Fruit fly (Drosophila melanogaster): ENCODE data around the gene CG11537.

The CG11537 gene

DNA sequence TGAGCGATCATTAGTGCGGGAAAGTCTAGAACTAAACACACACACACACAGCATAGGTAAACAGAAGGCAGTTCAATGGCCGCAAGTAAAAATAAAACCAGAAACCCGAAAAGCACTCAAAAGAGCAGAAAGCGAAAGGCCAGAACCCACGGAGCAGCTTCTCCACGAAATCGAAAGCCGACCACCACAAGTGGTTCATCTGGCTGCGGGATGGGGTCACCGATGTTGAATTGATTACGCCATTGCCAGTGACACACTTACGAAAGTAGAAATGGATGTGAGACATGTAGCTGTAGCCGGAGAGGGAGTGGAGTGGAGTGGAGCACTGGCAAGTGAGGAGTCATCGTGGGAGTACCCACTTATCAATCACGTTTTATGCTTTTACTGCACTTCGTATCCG, 1.8 kb downstream of the CG11537 start (continued):
- TF ChIP-seq dmrt11E (tag; optimal IDR thresholded peaks at IDR 0.05) (peak; percentile 1), crol (GFP tag; IDR thresholded peaks at IDR 0.05) (peak; percentile 53; the same call in 1 of the 2 replicates), Six4 (GFP tag; optimal IDR thresholded peaks at IDR 0.05) (no peak), Dfd (GFP tag; optimal IDR thresholded peaks at IDR 0.05) (no peak), esg (GFP tag; conservative IDR thresholded peaks at IDR 0.05) (no peak), lilli (GFP tag; optimal IDR thresholded peaks at IDR 0.05) (no peak), Kr (GFP tag; optimal IDR thresholded peaks at IDR 0.05) (no peak), CG11696 (GFP tag; IDR thresholded peaks at IDR 0.05) (no peak), CG10366 (GFP tag; IDR thresholded peaks at IDR 0.05) (no peak), Oaz (GFP tag; IDR thresholded peaks at IDR 0.05) (no peak), CG8089 (GFP tag; optimal IDR thresholded peaks at IDR 0.05) (no peak), CG3847 (GFP tag; IDR thresholded peaks at IDR 0.05) (0 out of 2 replicates have a peak, but pooled peaks have one; percentile 10), CG7556 (GFP tag; optimal IDR thresholded peaks at IDR 0.05) (no peak), tll (GFP tag; optimal IDR thresholded peaks at IDR 0.05) (no peak), CG2202 (tag; optimal IDR thresholded peaks at IDR 0.05) (peak; percentile 43), CG15073 (GFP tag; optimal IDR thresholded peaks at IDR 0.05) (no peak), CG14710 (tag; optimal IDR thresholded peaks at IDR 0.05) (peak; percentile 58), trh (GFP tag; optimal IDR thresholded peaks at IDR 0.05) (no peak), CG4820 (GFP tag; optimal IDR thresholded peaks at IDR 0.05) (no peak), D (optimal IDR thresholded peaks at IDR 0.05) (no peak), D (GFP tag; optimal IDR thresholded peaks at IDR 0.05) (no peak), dm (GFP tag; optimal IDR thresholded peaks at IDR 0.05) (no peak), ATbp (GFP tag; optimal IDR thresholded peaks at IDR 0.05) (no peak), CG17359 (tag; optimal IDR thresholded peaks at IDR 0.05) (no peak), shn (GFP tag; optimal IDR thresholded peaks at IDR 0.05) (no peak), ftz-f1 (GFP tag; optimal IDR thresholded peaks at IDR 0.05) (no peak), emc (GFP tag; optimal IDR thresholded peaks at IDR 0.05) (no peak), tna (GFP tag; IDR thresholded peaks at IDR 0.05; ENCODE audit: partially characterized antibody) (no peak), CG1603 (tag; optimal IDR thresholded peaks at IDR 0.05) (no peak), sim (GFP tag; IDR thresholded peaks at IDR 0.05) (peak; percentile 36; the same call in 1 of the 2 replicates), caup (GFP tag; optimal IDR thresholded peaks at IDR 0.05; ENCODE audit: severe bottlenecking) (no peak), CG2875 (GFP tag; optimal IDR thresholded peaks at IDR 0.05) (peak; percentile 30), CG30403 (GFP tag; optimal IDR thresholded peaks at IDR 0.05) (no peak), CG31441 (GFP tag; IDR thresholded peaks at IDR 0.05) (peak; percentile 28; the same call in 1 of the 2 replicates), Lhr (GFP tag; optimal IDR thresholded peaks at IDR 0.05) (peak; percentile 7), CG16779 (GFP tag; IDR thresholded peaks at IDR 0.05) (no peak), CG12299 (tag; optimal IDR thresholded peaks at IDR 0.05) (no peak), CG18619 (GFP tag; optimal IDR thresholded peaks at IDR 0.05) (no peak), Rfx (GFP tag; IDR thresholded peaks at IDR 0.05) (no peak), inv (GFP tag; IDR thresholded peaks at IDR 0.05; ENCODE audit: partially characterized antibody) (no peak), hth (optimal IDR thresholded peaks at IDR 0.05) (no peak), Spps (tag; optimal IDR thresholded peaks at IDR 0.05) (peak; percentile 59), CG1647 (GFP tag; optimal IDR thresholded peaks at IDR 0.05) (no peak), CG10431 (GFP tag; optimal IDR thresholded peaks at IDR 0.05) (peak; percentile 85), tio (GFP tag; optimal IDR thresholded peaks at IDR 0.05) (no peak), B-H1 (GFP tag; IDR thresholded peaks at IDR 0.05) (no peak; the same call in 2 of the 3 replicates), Lpt (GFP tag; optimal IDR thresholded peaks at IDR 0.05) (no peak), ind (GFP tag; optimal IDR thresholded peaks at IDR 0.05) (no peak), Fer1 (GFP tag; optimal IDR thresholded peaks at IDR 0.05) (no peak), mirr (GFP tag; optimal IDR thresholded peaks at IDR 0.05) (no peak), Xbp1 (GFP tag; optimal IDR thresholded peaks at IDR 0.05) (no peak), CG4854 (GFP tag; optimal IDR thresholded peaks at IDR 0.05) (no peak)

Measured in whole organism, embryonic.